Fruit fly (Drosophila melanogaster): ENCODE results near the gene CG14015.
A peak's percentile ranks its signal among the peaks of the same experiment; 100 is the strongest.

The CG14015 gene

dm6 chr2L:5527861-5528260 lies 11.1 kb downstream of the CG14015 start, which contains the start of gene CG31915:
TSS of gene CG31915 (plus strand) at chr2L:5528123.
- TF ChIP-seq CG32121 (GFP tag; IDR thresholded peaks at IDR 0.05) (0 out of 2 replicates have a peak, but pooled peaks have one; percentile 22), CG8301 (tag; optimal IDR thresholded peaks at IDR 0.05) (no peak), CG13204 (GFP tag; optimal IDR thresholded peaks at IDR 0.05) (no peak), Pif1A (GFP tag; optimal IDR thresholded peaks at IDR 0.05) (no peak)

DNA sequence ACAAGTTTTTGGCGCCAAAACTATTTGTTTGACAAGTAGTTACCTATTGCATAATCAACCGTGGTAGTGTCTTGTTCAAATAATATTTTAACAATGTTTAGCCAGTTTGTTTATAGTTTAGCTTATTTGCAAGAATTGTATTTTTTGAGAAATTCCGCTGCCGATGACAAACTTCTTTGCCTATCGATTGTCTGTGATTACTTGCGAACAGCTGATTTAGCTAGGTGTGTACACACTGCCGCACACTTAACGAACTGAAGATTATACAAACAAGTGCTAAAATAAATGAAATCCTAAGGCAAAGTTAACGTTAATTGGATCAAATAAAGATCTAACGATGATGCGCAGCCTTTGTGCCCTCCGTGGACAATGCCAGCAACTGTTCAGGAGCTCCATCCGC lies 12.3 kb downstream of the CG14015 start, which contains the start of gene Cox11:
TSS of gene Cox11 (plus strand) at position 220 of the 400 bp plus-strand sequence.
- no peak for TF ChIP-seq gl (tag; optimal IDR thresholded peaks at IDR 0.05)
- no peak for TF ChIP-seq CG17806 (tag; optimal IDR thresholded peaks at IDR 0.05)
- no peak for TF ChIP-seq D1 (tag; optimal IDR thresholded peaks at IDR 0.05)
- no peak for TF ChIP-seq CG14655 (GFP tag; optimal IDR thresholded peaks at IDR 0.05)
- no peak for TF ChIP-seq CG4496 (GFP tag; IDR thresholded peaks at IDR 0.05)
- no peak for TF ChIP-seq CG8301 (tag; optimal IDR thresholded peaks at IDR 0.05)
- no peak for TF ChIP-seq Ets98B (GFP tag; IDR thresholded peaks at IDR 0.05)
- no peak for TF ChIP-seq CG9948 (tag; optimal IDR thresholded peaks at IDR 0.05)
- TF ChIP-seq Pif1A (GFP tag; optimal IDR thresholded peaks at IDR 0.05), result no peak
- no peak for TF ChIP-seq Snoo (tag; optimal IDR thresholded peaks at IDR 0.05)
- no peak for TF ChIP-seq CG34367 (tag; optimal IDR thresholded peaks at IDR 0.05)
- no peak for TF ChIP-seq Pif1B (GFP tag; optimal IDR thresholded peaks at IDR 0.05)
- TF ChIP-seq CG15710 (tag; optimal IDR thresholded peaks at IDR 0.05), result no peak
- TF ChIP-seq fd96Ca (GFP tag; IDR thresholded peaks at IDR 0.05), result no peak
- TF ChIP-seq CG13204 (GFP tag; optimal IDR thresholded peaks at IDR 0.05), result no peak
- TF ChIP-seq CG10348 (GFP tag; IDR thresholded peaks at IDR 0.05), result no peak
- TF ChIP-seq EcR (GFP tag; optimal IDR thresholded peaks at IDR 0.05), result no peak
- no peak for TF ChIP-seq CG32121 (GFP tag; IDR thresholded peaks at IDR 0.05)

dm6 chr2L:5525723-5526122 lies 13.3 kb downstream of the CG14015 start, which contains the start of gene Cap-D3:
TSS of gene Cap-D3 (plus strand) at chr2L:5525905.
- TF ChIP-seq CG34367 (tag; optimal IDR thresholded peaks at IDR 0.05) (no peak), CG12605 (GFP tag; IDR thresholded peaks at IDR 0.05) (no peak), Pif1B (GFP tag; optimal IDR thresholded peaks at IDR 0.05) (no peak), CG32121 (GFP tag; IDR thresholded peaks at IDR 0.05) (no peak), Snoo (tag; optimal IDR thresholded peaks at IDR 0.05) (no peak), D1 (tag; optimal IDR thresholded peaks at IDR 0.05) (no peak), CG8159 (tag; optimal IDR thresholded peaks at IDR 0.05) (no peak)

- no peak for TF ChIP-seq gl (tag; optimal IDR thresholded peaks at IDR 0.05)
- TF ChIP-seq CG4496 (GFP tag; IDR thresholded peaks at IDR 0.05), result no peak
- TF ChIP-seq CG34367 (tag; optimal IDR thresholded peaks at IDR 0.05), result peak; percentile 64
- no peak for TF ChIP-seq rn (GFP tag; IDR thresholded peaks at IDR 0.05)
- no peak for TF ChIP-seq CG8301 (tag; optimal IDR thresholded peaks at IDR 0.05)
- peak; percentile 65 for TF ChIP-seq CG15710 (tag; optimal IDR thresholded peaks at IDR 0.05)
- no peak for TF ChIP-seq CG14655 (GFP tag; optimal IDR thresholded peaks at IDR 0.05)
- no peak for TF ChIP-seq EcR (GFP tag; optimal IDR thresholded peaks at IDR 0.05)
- 0 out of 2 replicates have a peak, but pooled peaks have one; percentile 23 for TF ChIP-seq CG12605 (GFP tag; IDR thresholded peaks at IDR 0.05)
- TF ChIP-seq CG10348 (GFP tag; IDR thresholded peaks at IDR 0.05), result no peak
- TF ChIP-seq Pif1A (GFP tag; optimal IDR thresholded peaks at IDR 0.05), result no peak
- peak; percentile 38; the same call in 1 of the 2 replicates for TF ChIP-seq Ets98B (GFP tag; IDR thresholded peaks at IDR 0.05)
- TF ChIP-seq CG13204 (GFP tag; optimal IDR thresholded peaks at IDR 0.05), result no peak
- TF ChIP-seq CG9948 (tag; optimal IDR thresholded peaks at IDR 0.05), result peak; percentile 72
- TF ChIP-seq Pif1B (GFP tag; optimal IDR thresholded peaks at IDR 0.05), result no peak
- no peak for TF ChIP-seq CG8159 (tag; optimal IDR thresholded peaks at IDR 0.05)
- peak; percentile 72 for TF ChIP-seq CG17806 (tag; optimal IDR thresholded peaks at IDR 0.05)
- no peak for TF ChIP-seq D1 (tag; optimal IDR thresholded peaks at IDR 0.05)
- peak; percentile 58; the same call in 1 of the 2 replicates for TF ChIP-seq CG32121 (GFP tag; IDR thresholded peaks at IDR 0.05)
- TF ChIP-seq Snoo (tag; optimal IDR thresholded peaks at IDR 0.05), result peak; percentile 72
- no peak for TF ChIP-seq fd96Ca (GFP tag; IDR thresholded peaks at IDR 0.05)
Measured at dm6 chr2L:5523848-5524473, 15.0 kb downstream of the CG14015 start, which contains the start of the genes Vps52 and Elp4. TSS of gene Vps52 (minus strand) at chr2L:5523898. TSS of gene Elp4 (plus strand) at chr2L:5524139.

- TF ChIP-seq fd96Ca (GFP tag; IDR thresholded peaks at IDR 0.05), result peak; percentile 51; the same call in 1 of the 3 replicates
- no peak for TF ChIP-seq CG34367 (tag; optimal IDR thresholded peaks at IDR 0.05)
- TF ChIP-seq CG13204 (GFP tag; optimal IDR thresholded peaks at IDR 0.05), result no peak
Measured at dm6 chr2L:5520757-5521156, 18.2 kb downstream of the CG14015 start.

DNA sequence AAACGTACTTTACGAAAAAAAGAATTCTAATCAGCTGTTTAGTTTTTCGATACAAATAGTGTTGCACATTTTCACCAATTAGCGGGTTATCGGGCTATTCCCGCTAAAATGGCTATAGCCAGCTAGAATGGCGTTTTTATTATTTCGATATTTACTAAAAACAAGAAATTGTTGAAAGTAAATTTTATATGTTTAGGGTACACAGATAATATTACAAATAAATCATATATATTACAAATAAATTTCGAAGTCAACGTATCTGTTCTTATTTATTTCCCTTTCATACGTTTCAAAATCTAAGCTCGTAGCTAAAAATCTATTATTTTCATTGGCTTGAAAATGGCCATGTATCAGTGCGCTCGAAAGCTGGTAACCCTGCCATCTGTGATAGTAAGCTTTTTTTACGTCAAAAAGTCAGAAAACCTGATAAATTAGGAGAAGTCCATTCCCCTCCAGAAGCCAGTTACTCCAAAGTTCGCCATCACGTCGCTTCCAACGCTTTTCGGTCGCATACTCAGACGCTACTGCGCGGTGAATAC lies 19.1 kb downstream of the CG14015 start, which contains the start of the genes CG7382 and cl:
TSS of gene CG7382 (minus strand) at position 51 of the 539 bp plus-strand sequence.
TSS of gene cl (plus strand) at position 290 of the 539 bp plus-strand sequence.
- TF ChIP-seq rn (GFP tag; IDR thresholded peaks at IDR 0.05) (no peak), CG10348 (GFP tag; IDR thresholded peaks at IDR 0.05) (no peak), CG8159 (tag; optimal IDR thresholded peaks at IDR 0.05) (peak; percentile 56), CG17806 (tag; optimal IDR thresholded peaks at IDR 0.05) (peak; percentile 20), Snoo (tag; optimal IDR thresholded peaks at IDR 0.05) (no peak), CG9948 (tag; optimal IDR thresholded peaks at IDR 0.05) (peak; percentile 12), CG8301 (tag; optimal IDR thresholded peaks at IDR 0.05) (no peak), EcR (GFP tag; optimal IDR thresholded peaks at IDR 0.05) (peak; percentile 75), CG4496 (GFP tag; IDR thresholded peaks at IDR 0.05) (0 out of 3 replicates have a peak, but pooled peaks have one; percentile 34), fd96Ca (GFP tag; IDR thresholded peaks at IDR 0.05) (no peak), Ets98B (GFP tag; IDR thresholded peaks at IDR 0.05) (no peak), CG15710 (tag; optimal IDR thresholded peaks at IDR 0.05) (peak; percentile 31), CG13204 (GFP tag; optimal IDR thresholded peaks at IDR 0.05) (no peak), gl (tag; optimal IDR thresholded peaks at IDR 0.05) (no peak), Pif1A (GFP tag; optimal IDR thresholded peaks at IDR 0.05) (no peak), CG14655 (GFP tag; optimal IDR thresholded peaks at IDR 0.05) (no peak), D1 (tag; optimal IDR thresholded peaks at IDR 0.05) (no peak), CG32121 (GFP tag; IDR thresholded peaks at IDR 0.05) (no peak), CG34367 (tag; optimal IDR thresholded peaks at IDR 0.05) (no peak), CG12605 (GFP tag; IDR thresholded peaks at IDR 0.05) (no peak), Pif1B (GFP tag; optimal IDR thresholded peaks at IDR 0.05) (no peak)
